Worm (Caenorhabditis elegans) whole organism, young adult: ENCODE results near the gene flp-14.

Experiments used
- B0336.3 ChIP-seq: fragments of 200-800 bp; sonication (Bioruptor generic); IDR thresholded peaks from 2 replicates; pipeline ENCODE4 v1.3.6; 2022; ENCODE audit warnings: missing genetic modification characterization, missing compliant biosample characterization
- C06A6.2 ChIP-seq: fragments of 200-800 bp; sonication (Bioruptor generic); conservative IDR thresholded peaks from 2 replicates; pipeline ENCODE4 v1.3.6; 2022; ENCODE audit warnings: missing genetic modification characterization, missing compliant biosample characterization
- F10E7.11 ChIP-seq: sonication (generic microtip); optimal IDR thresholded peaks from 2 replicates; lab custom pipeline; 2017; ENCODE audit warnings: mild to moderate bottlenecking, missing genetic modification characterization, moderate library complexity, missing compliant biosample characterization
- F37B4.10 ChIP-seq: fragments of 200-800 bp; sonication (Bioruptor generic); IDR thresholded peaks from 2 replicates; pipeline ENCODE4 v1.3.6; 2022; ENCODE audit warnings: missing genetic modification characterization, missing compliant biosample characterization
- F52B5.7 ChIP-seq: sonication (generic microtip); optimal IDR thresholded peaks from 2 replicates; lab custom pipeline; 2016; ENCODE audit warnings: mild to moderate bottlenecking, missing genetic modification characterization, missing compliant biosample characterization
- F57A8.1 ChIP-seq: fragments of 200-800 bp; sonication (Bioruptor generic); optimal IDR thresholded peaks from 2 replicates; lab custom pipeline; 2018; ENCODE audit warnings: mild to moderate bottlenecking, missing genetic modification characterization, moderate library complexity, missing compliant biosample characterization
- K11D2.4 ChIP-seq: fragments of 200-800 bp; sonication (Bioruptor generic); IDR thresholded peaks from 2 replicates; pipeline ENCODE4 v1.3.6; 2022; ENCODE audit warnings: missing genetic modification reagents, missing genetic modification characterization, missing compliant biosample characterization
- T26A5.8 ChIP-seq: sonication (generic microtip); optimal IDR thresholded peaks from 2 replicates; lab custom pipeline; 2016; ENCODE audit warnings: missing genetic modification characterization, missing compliant biosample characterization
- Y53F4B.3 ChIP-seq: fragments of 200-800 bp; sonication (Bioruptor generic); IDR thresholded peaks from 2 replicates; pipeline ENCODE4 v1.3.6; 2022; ENCODE audit warnings: missing genetic modification reagents, missing genetic modification characterization, missing compliant biosample characterization
- Y53G8AR.9 ChIP-seq: fragments of 200-800 bp; sonication (Bioruptor generic); conservative IDR thresholded peaks from 2 replicates; pipeline ENCODE4 v1.3.6; 2022; ENCODE audit warnings: missing genetic modification reagents, missing genetic modification characterization, missing compliant biosample characterization
- Y56A3A.18 ChIP-seq: fragments of 200-800 bp; sonication (Bioruptor generic); IDR thresholded peaks from 2 replicates; pipeline ENCODE4 v1.3.6; 2022; ENCODE audit warnings: missing genetic modification reagents, missing genetic modification characterization, missing compliant biosample characterization
- ZK185.1 ChIP-seq: sonication (generic microtip); optimal IDR thresholded peaks from 2 replicates; lab custom pipeline; 2016; ENCODE audit warnings: mild to moderate bottlenecking, missing genetic modification characterization, missing compliant biosample characterization; ENCODE audit not compliant: poor library complexity, severe bottlenecking
- ama-1 ChIP-seq, 3 experiments: fragments of 150-350 bp in 1 of 3; sonication (generic microtip) in 2 of 3; optimal IDR thresholded peaks; 2 replicates each; lab custom pipeline; 2014 to 2018; ENCODE audit warnings: missing biosample characterization in 2 of 3, missing genetic modification characterization in 2 of 3, missing genetic modification reagents in 2 of 3
- aptf-3 ChIP-seq: fragments of 200-800 bp; sonication (Bioruptor generic); IDR thresholded peaks from 2 replicates; pipeline ENCODE4 v1.3.6; 2022; ENCODE audit warnings: missing genetic modification characterization, missing compliant biosample characterization
- atf-7 ChIP-seq: sonication (generic microtip); optimal IDR thresholded peaks from 2 replicates; lab custom pipeline; 2017; ENCODE audit warnings: mild to moderate bottlenecking, missing genetic modification characterization, missing compliant biosample characterization
- athp-1 ChIP-seq: sonication (generic microtip); optimal IDR thresholded peaks from 2 replicates; lab custom pipeline; 2017; ENCODE audit warnings: mild to moderate bottlenecking, missing genetic modification characterization, missing compliant biosample characterization
- attf-6 ChIP-seq: fragments of 200-800 bp; sonication (Bioruptor generic); IDR thresholded peaks from 2 replicates; pipeline ENCODE4 v1.3.6; 2022; ENCODE audit warnings: missing genetic modification reagents, missing genetic modification characterization, missing compliant biosample characterization
- bed-2 ChIP-seq: fragments of 200-800 bp; sonication (Bioruptor generic); IDR thresholded peaks from 2 replicates; pipeline ENCODE4 v1.3.6; 2022; ENCODE audit warnings: missing genetic modification reagents, missing genetic modification characterization, missing compliant biosample characterization
- cebp-2 ChIP-seq: fragments of 200-800 bp; sonication (Bioruptor generic); IDR thresholded peaks from 2 replicates; pipeline ENCODE4 v1.3.6; 2022; ENCODE audit warnings: missing genetic modification characterization, missing compliant biosample characterization
- ceh-40 ChIP-seq: fragments of 200-800 bp; sonication (Bioruptor generic); IDR thresholded peaks from 2 replicates; pipeline ENCODE4 v1.3.6; 2022; ENCODE audit warnings: missing genetic modification characterization, missing compliant biosample characterization
- die-1 ChIP-seq: sonication (generic microtip); optimal IDR thresholded peaks from 2 replicates; lab custom pipeline; 2016; ENCODE audit warnings: missing genotype, mild to moderate bottlenecking, missing genetic modification characterization, missing compliant biosample characterization
- dpl-1 ChIP-seq: fragments of 150-350 bp; optimal IDR thresholded peaks from 2 replicates; lab custom pipeline; 2014; ENCODE audit warnings: missing biosample characterization, missing genetic modification reagents, missing genetic modification characterization
- ekl-4 ChIP-seq: fragments of 200-800 bp; sonication (Bioruptor generic); IDR thresholded peaks from 2 replicates; pipeline ENCODE4 v1.3.6; 2022; ENCODE audit warnings: missing genetic modification reagents, missing genetic modification characterization, missing compliant biosample characterization
- hmg-20 ChIP-seq: fragments of 200-800 bp; sonication (Bioruptor generic); IDR thresholded peaks from 2 replicates; pipeline ENCODE4 v1.3.6; 2022; ENCODE audit warnings: missing genetic modification reagents, missing genetic modification characterization, missing compliant biosample characterization
- hsf-1 ChIP-seq: fragments of 200-800 bp; sonication (Bioruptor generic); IDR thresholded peaks from 2 replicates; pipeline ENCODE4 v1.3.6; 2022; ENCODE audit warnings: missing genetic modification reagents, missing genetic modification characterization, missing compliant biosample characterization
- lin-26 ChIP-seq: fragments of 200-800 bp; sonication (Bioruptor generic); IDR thresholded peaks from 2 replicates; pipeline ENCODE4 v1.3.6; 2022; ENCODE audit warnings: missing genetic modification reagents, missing genetic modification characterization, missing compliant biosample characterization
- lin-40 ChIP-seq: sonication (generic microtip); optimal IDR thresholded peaks from 2 replicates; lab custom pipeline; 2016; ENCODE audit warnings: missing genetic modification characterization, mild to moderate bottlenecking, missing compliant biosample characterization, missing genotype, missing genetic modification reagents
- lir-1 ChIP-seq: fragments of 200-800 bp; sonication (Bioruptor generic); conservative IDR thresholded peaks from 2 replicates; pipeline ENCODE4 v1.3.6; 2022; ENCODE audit warnings: missing genetic modification reagents, missing genetic modification characterization, missing compliant biosample characterization
- lsl-1 ChIP-seq: fragments of 200-800 bp; sonication (Bioruptor generic); optimal IDR thresholded peaks from 2 replicates; lab custom pipeline; 2018; ENCODE audit warnings: mild to moderate bottlenecking, missing genetic modification characterization, moderate library complexity, missing compliant biosample characterization
- mel-28 ChIP-seq: sonication (generic microtip); optimal IDR thresholded peaks from 2 replicates; lab custom pipeline; 2016; ENCODE audit warnings: borderline replicate concordance, mild to moderate bottlenecking, missing genetic modification characterization, missing compliant biosample characterization
- nfya-1 ChIP-seq: sonication (generic microtip); optimal IDR thresholded peaks from 2 replicates; lab custom pipeline; 2017; ENCODE audit warnings: antibody characterized with exemption, missing compliant biosample characterization, missing genetic modification characterization, borderline replicate concordance; ENCODE audit not compliant: insufficient read depth
- nhr-179 ChIP-seq: sonication (generic microtip); optimal IDR thresholded peaks from 2 replicates; lab custom pipeline; 2016; ENCODE audit warnings: mild to moderate bottlenecking, missing genetic modification characterization, missing compliant biosample characterization
- nhr-90 ChIP-seq: sonication (generic microtip); optimal IDR thresholded peaks from 2 replicates; lab custom pipeline; 2016; ENCODE audit warnings: missing genotype, mild to moderate bottlenecking, missing genetic modification characterization, missing compliant biosample characterization
- sdz-38 ChIP-seq: sonication (generic microtip); optimal IDR thresholded peaks from 2 replicates; lab custom pipeline; 2016; ENCODE audit warnings: missing genotype, missing genetic modification characterization, missing compliant biosample characterization
- sea-2 ChIP-seq: fragments of 200-800 bp; sonication (Bioruptor generic); IDR thresholded peaks from 2 replicates; pipeline ENCODE4 v1.3.6; 2022; ENCODE audit warnings: missing genetic modification characterization, missing compliant biosample characterization
- snpc-3.4 ChIP-seq: sonication (generic microtip); optimal IDR thresholded peaks from 2 replicates; lab custom pipeline; 2017; ENCODE audit warnings: missing genetic modification characterization, mild to moderate bottlenecking, missing compliant biosample characterization, antibody characterized with exemption, moderate library complexity, missing genotype, missing genetic modification reagents
- tbx-9 ChIP-seq: sonication (generic microtip); optimal IDR thresholded peaks from 2 replicates; lab custom pipeline; 2016; ENCODE audit warnings: borderline replicate concordance, missing genetic modification characterization, inconsistent platforms, missing compliant biosample characterization
- tlf-1 ChIP-seq: fragments of 200-800 bp; sonication (Bioruptor generic); optimal IDR thresholded peaks from 2 replicates; lab custom pipeline; 2018; ENCODE audit warnings: mild to moderate bottlenecking, missing genetic modification characterization, missing compliant biosample characterization
- unc-62 ChIP-seq: fragments of 150-350 bp; optimal IDR thresholded peaks from 2 replicates; lab custom pipeline; 2014; ENCODE audit warnings: missing biosample characterization, missing genetic modification reagents, missing genetic modification characterization
- xnd-1 ChIP-seq: sonication (generic microtip); optimal IDR thresholded peaks from 2 replicates; lab custom pipeline; 2016; ENCODE audit warnings: missing genotype, missing genetic modification reagents, missing genetic modification characterization, missing compliant biosample characterization
- ztf-25 ChIP-seq: fragments of 200-800 bp; sonication (Bioruptor generic); IDR thresholded peaks from 2 replicates; pipeline ENCODE4 v1.3.6; 2022; ENCODE audit warnings: missing genetic modification reagents, missing genetic modification characterization, missing compliant biosample characterization
- ztf-26 ChIP-seq: sonication (generic microtip); optimal IDR thresholded peaks from 2 replicates; lab custom pipeline; 2017; ENCODE audit warnings: missing genetic modification characterization, missing compliant biosample characterization
- ztf-3 ChIP-seq: fragments of 200-800 bp; sonication (Bioruptor generic); optimal IDR thresholded peaks from 2 replicates; lab custom pipeline; 2018; ENCODE audit warnings: mild to moderate bottlenecking, missing genetic modification characterization, missing compliant biosample characterization

flp-14 gene

ce11 chrIII:12894207-12894606, 16.1 kb upstream of the flp-14 start:
- TF ChIP-seq attf-6 (GFP tag; lab: Robert Waterston, UW) (no peak), ztf-3 (GFP tag; lab: Kevin White, UChicago) (no peak), dpl-1 (no peak), lir-1 (GFP tag; lab: Robert Waterston, UW) (no peak), Y53F4B.3 (GFP tag; lab: Robert Waterston, UW) (no peak)

- no peak for TF ChIP-seq F10E7.11 (tag; lab: Kevin White, UChicago)
- no peak for TF ChIP-seq ama-1 (optimal IDR thresholded peaks at IDR 0.05; lab: Kevin White, UChicago)
- no peak for TF ChIP-seq ama-1 (GFP tag; optimal IDR thresholded peaks at IDR 0.05; lab: Kevin White, UChicago)
- TF ChIP-seq lsl-1 (GFP tag; lab: Kevin White, UChicago), result no peak
- TF ChIP-seq snpc-3.4, result no peak
- TF ChIP-seq ZK185.1 (tag; lab: Kevin White, UChicago), result no peak
- TF ChIP-seq tbx-9, result no peak
- no peak for TF ChIP-seq mel-28
- no peak for TF ChIP-seq aptf-3 (GFP tag; lab: Robert Waterston, UW)
- no peak for TF ChIP-seq nfya-1 (tag; lab: Kevin White, UChicago)
- TF ChIP-seq K11D2.4 (GFP tag; lab: Robert Waterston, UW), result no peak
Measured at ce11 chrIII:12904052-12904451, 6.3 kb upstream of the flp-14 start.

- TF ChIP-seq hmg-20 (GFP tag; lab: Robert Waterston, UW), result peak; percentile 95
- no peak for TF ChIP-seq nhr-179
- TF ChIP-seq xnd-1 (tag; lab: Kevin White, UChicago), result peak; percentile 75
- TF ChIP-seq Y53G8AR.9 (GFP tag; lab: Robert Waterston, UW), result peak; percentile 100
- peak; percentile 72; the same call in 1 of the 2 replicates for TF ChIP-seq ztf-25 (GFP tag; lab: Robert Waterston, UW)
- TF ChIP-seq snpc-3.4, result peak; percentile 98
- peak; percentile 99 for TF ChIP-seq ekl-4 (GFP tag; lab: Robert Waterston, UW)
- TF ChIP-seq tbx-9, result no peak
- TF ChIP-seq sea-2 (GFP tag; lab: Robert Waterston, UW), result peak; percentile 91
- TF ChIP-seq sdz-38, result no peak
- TF ChIP-seq bed-2, result peak; percentile 79
- peak; percentile 98 for TF ChIP-seq K11D2.4 (GFP tag; lab: Robert Waterston, UW)
- peak; percentile 68 for TF ChIP-seq unc-62 (GFP tag; lab: Kevin White, UChicago)
- peak; percentile 99 for TF ChIP-seq B0336.3 (GFP tag; lab: Robert Waterston, UW)
- peak; percentile 88 for TF ChIP-seq F52B5.7 (tag; lab: Kevin White, UChicago)
- TF ChIP-seq ceh-40 (GFP tag; lab: Robert Waterston, UW), result 0 out of 2 replicates have a peak, but pooled peaks have one; percentile 69
- peak; percentile 71 for TF ChIP-seq T26A5.8 (tag; lab: Kevin White, UChicago)
- TF ChIP-seq hsf-1 (GFP tag; lab: Robert Waterston, UW), result peak; percentile 86
- TF ChIP-seq lin-26, result peak; percentile 72; the same call in 1 of the 2 replicates
- peak; percentile 97 for TF ChIP-seq C06A6.2 (GFP tag; lab: Robert Waterston, UW)
- peak; percentile 94 for TF ChIP-seq Y56A3A.18 (GFP tag; lab: Robert Waterston, UW)
- TF ChIP-seq Y53F4B.3 (GFP tag; lab: Robert Waterston, UW), result peak; percentile 47; the same call in 1 of the 2 replicates
- TF ChIP-seq athp-1 (tag; lab: Kevin White, UChicago), result peak; percentile 98
- no peak for TF ChIP-seq aptf-3 (GFP tag; lab: Robert Waterston, UW)
- peak; percentile 98 for TF ChIP-seq ztf-26
- no peak for TF ChIP-seq nfya-1 (tag; lab: Kevin White, UChicago)
- peak; percentile 96 for TF ChIP-seq lir-1 (GFP tag; lab: Robert Waterston, UW)
- peak; percentile 79 for TF ChIP-seq nhr-90
- TF ChIP-seq mel-28, result peak; percentile 90
- TF ChIP-seq F57A8.1 (GFP tag; lab: Kevin White, UChicago), result no peak
- peak; percentile 99 for TF ChIP-seq tlf-1 (GFP tag; lab: Kevin White, UChicago)
- TF ChIP-seq cebp-2 (GFP tag; lab: Robert Waterston, UW), result 0 out of 2 replicates have a peak, but pooled peaks have one; percentile 50
- TF ChIP-seq atf-7 (tag; lab: Kevin White, UChicago), result peak; percentile 97
- TF ChIP-seq dpl-1, result peak; percentile 99
- TF ChIP-seq F37B4.10 (GFP tag; lab: Robert Waterston, UW), result peak; percentile 91; the same call in 1 of the 2 replicates
- peak; percentile 62 for TF ChIP-seq die-1 (tag; lab: Kevin White, UChicago)
- peak; percentile 99 for TF ChIP-seq lin-40 (tag; lab: Kevin White, UChicago)
Measured at ce11 chrIII:12904987-12905541, 5.2 kb upstream of the flp-14 start, which contains the start of gene cox-5A. Gene cox-5A (plus strand): TSS chrIII:12905491.
